Worm (Caenorhabditis elegans) whole organism, L4 larva: ENCODE data around the gene Y102A11A.9.
"Not testable (repeated sequence)": the region's sequence is repeated elsewhere in the genome, so short reads cannot be mapped to it uniquely, and the experiment has no call there.

Experiments used
- D1046.2 ChIP-seq: fragments of 200-800 bp; sonication (Bioruptor generic); IDR thresholded peaks from 2 replicates; pipeline ENCODE4 v1.3.6; 2022; ENCODE audit warnings: missing genetic modification characterization, missing compliant biosample characterization
- R02D3.7 ChIP-seq: fragments of 150-350 bp; sonication (generic microtip); optimal IDR thresholded peaks from 3 replicates; lab custom pipeline; 2014; ENCODE audit warnings: missing biosample characterization, missing genetic modification characterization
- ama-1 ChIP-seq: fragments of 150-350 bp; optimal IDR thresholded peaks from 2 replicates; lab custom pipeline; 2014; ENCODE audit warnings: inconsistent platforms, mixed read lengths
- fkh-10 ChIP-seq: fragments of 150-350 bp; optimal IDR thresholded peaks from 2 replicates; lab custom pipeline; 2014; ENCODE audit warnings: missing biosample characterization, missing genetic modification reagents, missing genetic modification characterization
- lir-3 ChIP-seq: sonication (generic microtip); optimal IDR thresholded peaks from 2 replicates; lab custom pipeline; 2016; ENCODE audit warnings: mild to moderate bottlenecking, missing genetic modification characterization, missing compliant biosample characterization
- mdl-1 ChIP-seq, 2 experiments: fragments of 150-350 bp in 1 of 2; sonication (generic microtip) in 1 of 2; optimal IDR thresholded peaks; 2 replicates each; lab custom pipeline; 2014 to 2017; ENCODE audit warnings: missing biosample characterization in 2 of 2, missing genetic modification characterization in 2 of 2
- nhr-28 ChIP-seq: fragments of 150-350 bp; optimal IDR thresholded peaks from 2 replicates; lab custom pipeline; 2014; ENCODE audit warnings: missing biosample characterization, missing genetic modification characterization
- nhr-48 ChIP-seq: sonication (generic microtip); optimal IDR thresholded peaks from 2 replicates; lab custom pipeline; 2016; ENCODE audit warnings: mild to moderate bottlenecking, missing genetic modification characterization, missing compliant biosample characterization
- nhr-76 ChIP-seq: fragments of 150-350 bp; optimal IDR thresholded peaks from 2 replicates; lab custom pipeline; 2014; ENCODE audit warnings: missing biosample characterization, missing genetic modification characterization
- pqm-1 ChIP-seq: sonication (generic microtip); optimal IDR thresholded peaks from 2 replicates; lab custom pipeline; 2017; ENCODE audit warnings: missing biosample characterization, missing genetic modification characterization
- unc-130 ChIP-seq: sonication (generic microtip); optimal IDR thresholded peaks from 2 replicates; lab custom pipeline; 2016; ENCODE audit warnings: missing genetic modification reagents, missing genetic modification characterization, missing compliant biosample characterization
- unc-62 ChIP-seq, 3 experiments: fragments of 150-350 bp in 1 of 3; sonication (generic microtip); optimal IDR thresholded peaks in 2 of 3; peaks in 1 of 3; 1 replicate in 1 of 3; 2 replicates in 2 of 3; lab custom pipeline; 2014 to 2017; ENCODE audit warnings: missing biosample characterization in 3 of 3, missing genetic modification characterization in 3 of 3, missing genetic modification reagents in 3 of 3, missing genotype in 1 of 3
- zag-1 ChIP-seq: fragments of 150-350 bp; optimal IDR thresholded peaks from 2 replicates; lab custom pipeline; 2014; ENCODE audit warnings: missing biosample characterization, missing genetic modification characterization
- zip-2 ChIP-seq: fragments of 150-350 bp; optimal IDR thresholded peaks from 2 replicates; lab custom pipeline; 2014; ENCODE audit warnings: missing biosample characterization, missing genetic modification characterization

- TF ChIP-seq unc-62 (GFP tag; optimal IDR thresholded peaks at IDR 0.05 in 1 of 2; lab: Kevin White, UChicago); unc-62 (tag; optimal IDR thresholded peaks at IDR 0.05; lab: Kevin White, UChicago); pqm-1 (tag; lab: Kevin White, UChicago); lir-3; R02D3.7 (tag; lab: Kevin White, UChicago); fkh-10 (GFP tag; lab: Kevin White, UChicago); ama-1 (lab: Kevin White, UChicago); mdl-1 (tag; optimal IDR thresholded peaks at IDR 0.05; lab: Kevin White, UChicago); zip-2 (tag; lab: Kevin White, UChicago); unc-130 (GFP tag; lab: Kevin White, UChicago); nhr-28; D1046.2 (GFP tag; lab: Robert Waterston, UW); zag-1; nhr-76; nhr-48: not testable (repeated sequence)
Observed at ce11 chrX:2056875-2057274, 43.9 kb downstream of the Y102A11A.9 start.
